Fruit fly (Drosophila melanogaster) whole organism, embryonic: Measurements from ENCODE around the gene SdhC.

Experiments used
- Abd-B ChIP-seq: fragments of 200-800 bp; sonication (Bioruptor generic); optimal IDR thresholded peaks from 2 replicates; lab custom pipeline; 2018; ENCODE audit warnings: missing biosample characterization, mild to moderate bottlenecking, missing genetic modification characterization, moderate library complexity
- BtbVII ChIP-seq: fragments of 200-800 bp; sonication (Bioruptor generic); optimal IDR thresholded peaks from 3 replicates; lab custom pipeline; 2017; ENCODE audit warnings: missing biosample characterization, mild to moderate bottlenecking, missing genetic modification characterization
- CG10209 ChIP-seq: fragments of 200-800 bp; sonication (Bioruptor generic); optimal IDR thresholded peaks from 3 replicates; lab custom pipeline; 2017; ENCODE audit warnings: missing biosample characterization, mild to moderate bottlenecking, missing genetic modification characterization, missing genetic modification reagents
- CG10565 ChIP-seq: fragments of 200-800 bp; sonication (Bioruptor generic); optimal IDR thresholded peaks from 3 replicates; lab custom pipeline; 2016; ENCODE audit warnings: missing biosample characterization, mild to moderate bottlenecking, missing genetic modification characterization
- CG10979 ChIP-seq: fragments of 200-800 bp; sonication (Bioruptor generic); optimal IDR thresholded peaks from 2 replicates; lab custom pipeline; 2018; ENCODE audit warnings: missing biosample characterization, mild to moderate bottlenecking, missing genetic modification characterization, moderate library complexity
- CG11504 ChIP-seq: fragments of 200-800 bp; sonication (Bioruptor generic); optimal IDR thresholded peaks from 3 replicates; lab custom pipeline; 2019; ENCODE audit warnings: missing biosample characterization, mild to moderate bottlenecking, missing genetic modification characterization, moderate library complexity
- CG12071 ChIP-seq: fragments of 200-800 bp; sonication (Bioruptor generic); optimal IDR thresholded peaks from 3 replicates; lab custom pipeline; 2018; ENCODE audit warnings: missing biosample characterization, mild to moderate bottlenecking, missing genetic modification characterization
- CG14050 ChIP-seq: fragments of 200-800 bp; sonication (Bioruptor generic); IDR thresholded peaks from 3 replicates; pipeline ENCODE4 v1.3.6; 2022; ENCODE audit warnings: missing biosample characterization, missing genetic modification characterization
- CG14667 ChIP-seq: fragments of 200-800 bp; sonication (Bioruptor generic); IDR thresholded peaks from 2 replicates; pipeline ENCODE4 v1.3.6; 2022; ENCODE audit warnings: missing biosample characterization, missing genetic modification characterization
- CG17568 ChIP-seq: fragments of 200-800 bp; sonication (Bioruptor generic); optimal IDR thresholded peaks from 2 replicates; lab custom pipeline; 2018; ENCODE audit warnings: missing biosample characterization, mild to moderate bottlenecking, missing genetic modification characterization, moderate library complexity
- CG1792 ChIP-seq: fragments of 200-800 bp; sonication (Bioruptor generic); optimal IDR thresholded peaks from 2 replicates; lab custom pipeline; 2016; ENCODE audit warnings: missing biosample characterization, missing genetic modification characterization
- CG18619 ChIP-seq: fragments of 200-800 bp; sonication (Bioruptor generic); optimal IDR thresholded peaks from 3 replicates; lab custom pipeline; 2017; ENCODE audit warnings: missing biosample characterization, mild to moderate bottlenecking, missing genetic modification characterization
- CG32772 ChIP-seq: fragments of 200-800 bp; sonication (Bioruptor generic); IDR thresholded peaks from 2 replicates; pipeline ENCODE4 v1.3.6; 2022; ENCODE audit warnings: missing biosample characterization, missing genetic modification characterization
- CG4854 ChIP-seq: fragments of 200-800 bp; sonication (Bioruptor generic); optimal IDR thresholded peaks from 2 replicates; lab custom pipeline; 2016; ENCODE audit warnings: missing biosample characterization, missing genetic modification characterization, inconsistent platforms
- CG6654 ChIP-seq: fragments of 200-800 bp; sonication (Bioruptor generic); optimal IDR thresholded peaks from 2 replicates; lab custom pipeline; 2017; ENCODE audit warnings: missing biosample characterization, mild to moderate bottlenecking, missing genetic modification characterization
- CG6683 ChIP-seq: fragments of 200-800 bp; sonication (Bioruptor generic); optimal IDR thresholded peaks from 2 replicates; lab custom pipeline; 2017; ENCODE audit warnings: missing biosample characterization, mild to moderate bottlenecking, missing genetic modification characterization, missing genetic modification reagents
- CG6765 ChIP-seq: fragments of 200-800 bp; sonication (Bioruptor generic); optimal IDR thresholded peaks from 3 replicates; lab custom pipeline; 2017; ENCODE audit warnings: missing biosample characterization, mild to moderate bottlenecking, missing genetic modification characterization
- CG7357 ChIP-seq: fragments of 200-800 bp; sonication (Bioruptor generic); IDR thresholded peaks from 3 replicates; pipeline ENCODE4 v1.3.6; 2022; ENCODE audit warnings: missing biosample characterization, missing genetic modification characterization
- CG7372 ChIP-seq: fragments of 200-800 bp; sonication (Bioruptor generic); IDR thresholded peaks from 2 replicates; pipeline ENCODE4 v1.3.6; 2022; ENCODE audit warnings: missing biosample characterization, missing genetic modification characterization
- CG7745 ChIP-seq: fragments of 200-800 bp; sonication (Bioruptor generic); optimal IDR thresholded peaks from 2 replicates; lab custom pipeline; 2018; ENCODE audit warnings: missing biosample characterization, mild to moderate bottlenecking, missing genetic modification characterization, moderate library complexity
- CG8388 ChIP-seq: fragments of 200-800 bp; sonication (Bioruptor generic); optimal IDR thresholded peaks from 2 replicates; lab custom pipeline; 2019; ENCODE audit warnings: missing biosample characterization, mild to moderate bottlenecking, missing genetic modification characterization, moderate library complexity
- CG8944 ChIP-seq: fragments of 200-800 bp; sonication (Bioruptor generic); optimal IDR thresholded peaks from 3 replicates; lab custom pipeline; 2016; ENCODE audit warnings: missing biosample characterization, missing genetic modification characterization
- D19A ChIP-seq: fragments of 200-800 bp; optimal IDR thresholded peaks from 3 replicates; lab custom pipeline; 2019; ENCODE audit warnings: missing biosample characterization, mild to moderate bottlenecking, missing genetic modification characterization, moderate library complexity
- Dip2 ChIP-seq: fragments of 200-800 bp; sonication (Bioruptor generic); IDR thresholded peaks from 2 replicates; pipeline ENCODE4 v1.3.6; 2022; ENCODE audit warnings: missing biosample characterization, missing genetic modification characterization
- Gsc ChIP-seq: fragments of 200-800 bp; sonication (Bioruptor generic); IDR thresholded peaks from 2 replicates; pipeline ENCODE4 v1.3.6; 2022; ENCODE audit warnings: missing biosample characterization, missing genetic modification characterization
- Hr78 ChIP-seq, 2 experiments: fragments of 200-800 bp in 1 of 2; fragments of >200 bp in 1 of 2; sonication (Bioruptor generic) in 1 of 2; optimal IDR thresholded peaks; 2 replicates each; lab custom pipeline; 2017 to 2019; ENCODE audit warnings: missing biosample characterization in 2 of 2, missing genetic modification characterization in 2 of 2, mild to moderate bottlenecking in 1 of 2, moderate library complexity in 1 of 2
- Jarid2 ChIP-seq: fragments of 200-800 bp; sonication (Bioruptor generic); optimal IDR thresholded peaks from 3 replicates; lab custom pipeline; 2017; ENCODE audit warnings: mild to moderate bottlenecking, missing biosample characterization, missing genetic modification reagents, missing genetic modification characterization
- Lim3 ChIP-seq: fragments of 200-800 bp; sonication (Bioruptor generic); IDR thresholded peaks from 2 replicates; pipeline ENCODE4 v1.3.6; 2022; ENCODE audit warnings: missing biosample characterization, missing genetic modification characterization
- Nf-YC ChIP-seq: fragments of 200-800 bp; optimal IDR thresholded peaks from 3 replicates; lab custom pipeline; 2019; ENCODE audit warnings: missing biosample characterization, mild to moderate bottlenecking, missing genetic modification characterization, moderate library complexity
- NfI ChIP-seq: fragments of 200-800 bp; sonication (Bioruptor generic); optimal IDR thresholded peaks from 3 replicates; lab custom pipeline; 2018; ENCODE audit warnings: missing biosample characterization, mild to moderate bottlenecking, missing genetic modification characterization, moderate library complexity
- Opbp ChIP-seq: fragments of 200-800 bp; sonication (Bioruptor generic); IDR thresholded peaks from 3 replicates; pipeline ENCODE4 v1.3.6; 2022; ENCODE audit warnings: missing biosample characterization, missing genetic modification characterization; ENCODE audit not compliant: partially characterized antibody
- Sox102F ChIP-seq: fragments of 200-800 bp; sonication (Bioruptor generic); optimal IDR thresholded peaks from 2 replicates; lab custom pipeline; 2018; ENCODE audit warnings: missing biosample characterization, mild to moderate bottlenecking, missing genetic modification characterization, moderate library complexity
- Sry-δ ChIP-seq: fragments of 200-800 bp; sonication (Bioruptor generic); optimal IDR thresholded peaks from 2 replicates; lab custom pipeline; 2016; ENCODE audit warnings: missing biosample characterization, missing genetic modification characterization
- amos ChIP-seq: fragments of 200-800 bp; sonication (Bioruptor generic); IDR thresholded peaks from 2 replicates; pipeline ENCODE4 v1.3.6; 2022; ENCODE audit warnings: missing biosample characterization, missing genetic modification characterization; ENCODE audit not compliant: partially characterized antibody
- bbx ChIP-seq: fragments of 200-800 bp; sonication (Bioruptor generic); IDR thresholded peaks from 2 replicates; pipeline ENCODE4 v1.3.6; 2022; ENCODE audit warnings: missing biosample characterization, missing genetic modification characterization; ENCODE audit not compliant: partially characterized antibody
- chinmo ChIP-seq: fragments of 200-800 bp; sonication (Bioruptor generic); IDR thresholded peaks from 4 replicates; pipeline ENCODE4 v1.3.6; 2022; ENCODE audit warnings: missing biosample characterization, missing genetic modification characterization; ENCODE audit not compliant: partially characterized antibody
- dmrt11E ChIP-seq: fragments of 200-800 bp; sonication (Bioruptor generic); optimal IDR thresholded peaks from 3 replicates; lab custom pipeline; 2018; ENCODE audit warnings: missing biosample characterization, mild to moderate bottlenecking, missing genetic modification characterization, moderate library complexity
- ems ChIP-seq: fragments of 200-800 bp; sonication (Bioruptor generic); optimal IDR thresholded peaks from 3 replicates; lab custom pipeline; 2016; ENCODE audit warnings: missing biosample characterization, missing genetic modification characterization
- eve ChIP-seq, 2 experiments: fragments of >200 bp; optimal IDR thresholded peaks; 2 replicates each; lab custom pipeline; 2017; ENCODE audit warnings: missing biosample characterization in 2 of 2, missing genetic modification characterization in 2 of 2
- eyg ChIP-seq: fragments of 200-800 bp; sonication (Bioruptor generic); optimal IDR thresholded peaks from 3 replicates; lab custom pipeline; 2016; ENCODE audit warnings: missing biosample characterization, missing genetic modification characterization
- gfzf ChIP-seq: fragments of 200-800 bp; sonication (Bioruptor generic); optimal IDR thresholded peaks from 2 replicates; lab custom pipeline; 2016; ENCODE audit warnings: missing biosample characterization, mild to moderate bottlenecking, missing genetic modification characterization, moderate library complexity
- peb ChIP-seq: fragments of 200-800 bp; sonication (Bioruptor generic); IDR thresholded peaks from 2 replicates; pipeline ENCODE4 v1.3.6; 2022; ENCODE audit warnings: missing biosample characterization, missing genetic modification characterization
- sim ChIP-seq: fragments of 200-800 bp; sonication (Bioruptor generic); IDR thresholded peaks from 2 replicates; pipeline ENCODE4 v1.3.6; 2022; ENCODE audit warnings: missing biosample characterization, missing genetic modification characterization
- tio ChIP-seq: fragments of 200-800 bp; sonication (Bioruptor generic); optimal IDR thresholded peaks from 2 replicates; lab custom pipeline; 2017; ENCODE audit warnings: missing biosample characterization, missing genetic modification characterization, inconsistent platforms
- twi ChIP-seq: fragments of 200-800 bp; optimal IDR thresholded peaks from 2 replicates; lab custom pipeline; 2019; ENCODE audit warnings: missing biosample characterization, mild to moderate bottlenecking, missing genetic modification characterization, moderate library complexity
- unpg ChIP-seq: fragments of 200-800 bp; sonication (Bioruptor generic); optimal IDR thresholded peaks from 3 replicates; lab custom pipeline; 2018; ENCODE audit warnings: missing biosample characterization, mild to moderate bottlenecking, missing genetic modification characterization, moderate library complexity
- vnd ChIP-seq: fragments of 200-800 bp; sonication (Bioruptor generic); IDR thresholded peaks from 3 replicates; pipeline ENCODE4 v1.3.6; 2022; ENCODE audit warnings: missing biosample characterization, missing genetic modification characterization; ENCODE audit not compliant: partially characterized antibody

SdhC gene

dm6 chr3R:11221437-11222230, 12.0 kb upstream of the SdhC start, which contains the start of the genes CG6693 and RpL3 (continued):
- TF ChIP-seq CG32772 (GFP tag; lab: Robert Waterston, UW) (no peak), sim (GFP tag; lab: Robert Waterston, UW) (no peak), eve (GFP tag; optimal IDR thresholded peaks at IDR 0.05; lab: Kevin White, UChicago) (no peak), Gsc (GFP tag; lab: Robert Waterston, UW) (no peak), CG10565 (no peak), CG10209 (GFP tag; lab: Kevin White, UChicago) (peak; percentile 69), chinmo (GFP tag; lab: Robert Waterston, UW) (peak; percentile 82; the same call in 2 of the 4 replicates), vnd (no peak), D19A (tag; lab: Kevin White, UChicago) (peak; percentile 68), Abd-B (GFP tag; lab: Kevin White, UChicago) (no peak), CG8388 (GFP tag; lab: Kevin White, UChicago) (peak; percentile 58), CG17568 (GFP tag; lab: Kevin White, UChicago) (peak; percentile 89), eyg (peak; percentile 25), unpg (GFP tag; lab: Kevin White, UChicago) (peak; percentile 80), NfI (peak; percentile 84), amos (GFP tag; lab: Robert Waterston, UW) (peak; percentile 58), twi (tag; lab: Kevin White, UChicago) (peak; percentile 24), Lim3 (GFP tag; lab: Robert Waterston, UW) (no peak), CG6654 (peak; percentile 9), Nf-YC (tag; lab: Kevin White, UChicago) (peak; percentile 60), CG8944 (GFP tag; lab: Kevin White, UChicago) (peak; percentile 4), CG1792 (GFP tag; lab: Kevin White, UChicago) (no peak), Sry-δ (peak; percentile 71), Hr78 (GFP tag; optimal IDR thresholded peaks at IDR 0.05; lab: Kevin White, UChicago) (peak in 1 of 2 experiments; percentile 20), CG6683 (GFP tag; lab: Kevin White, UChicago) (peak; percentile 65), CG14667 (no peak), CG10979 (tag; lab: Kevin White, UChicago) (peak; percentile 64), CG12071 (GFP tag; lab: Kevin White, UChicago) (peak; percentile 89), dmrt11E (tag; lab: Kevin White, UChicago) (peak; percentile 58), gfzf (peak; percentile 100), BtbVII (GFP tag; lab: Kevin White, UChicago) (peak; percentile 91), CG6765 (GFP tag; lab: Kevin White, UChicago) (peak; percentile 93), CG18619 (peak; percentile 80), CG7357 (GFP tag; lab: Robert Waterston, UW) (0 out of 3 replicates have a peak, but pooled peaks have one; percentile 24), CG14050 (peak; percentile 40; the same call in 2 of the 3 replicates), Sox102F (GFP tag; lab: Kevin White, UChicago) (no peak), CG7372 (GFP tag; lab: Robert Waterston, UW) (no peak), ems (GFP tag; lab: Kevin White, UChicago) (peak; percentile 46), bbx (peak; percentile 63; the same call in 1 of the 2 replicates), Dip2 (GFP tag; lab: Robert Waterston, UW) (no peak), CG4854 (GFP tag; lab: Kevin White, UChicago) (peak; percentile 76), Opbp (GFP tag; lab: Robert Waterston, UW) (0 out of 3 replicates have a peak, but pooled peaks have one; percentile 33), tio (GFP tag; lab: Kevin White, UChicago) (no peak), Jarid2 (GFP tag; lab: Kevin White, UChicago) (peak; percentile 85), CG7745 (tag; lab: Kevin White, UChicago) (peak; percentile 39), peb (GFP tag; lab: Robert Waterston, UW) (no peak), CG11504 (tag; lab: Kevin White, UChicago) (peak; percentile 67)
